Worm (Caenorhabditis elegans) whole organism, L4 larva: ENCODE measurements around the gene ubc-19.

Experiments used
- ZK546.5 ChIP-seq, 2 experiments: sonication (generic microtip); optimal IDR thresholded peaks; 2 replicates each; lab custom pipeline; 2017; ENCODE audit warnings: missing biosample characterization in 2 of 2, missing genetic modification characterization in 2 of 2
- ceh-32 ChIP-seq: sonication (generic microtip); optimal IDR thresholded peaks from 2 replicates; lab custom pipeline; 2016; ENCODE audit warnings: mild to moderate bottlenecking, missing genetic modification characterization, missing compliant biosample characterization; ENCODE audit not compliant: poor library complexity
- ceh-82 ChIP-seq: sonication (generic microtip); optimal IDR thresholded peaks from 2 replicates; lab custom pipeline; 2017; ENCODE audit warnings: missing biosample characterization, missing genetic modification characterization
- dmd-8 ChIP-seq: fragments of 200-800 bp; sonication (Bioruptor generic); IDR thresholded peaks from 2 replicates; pipeline ENCODE4 v1.3.6; 2022; ENCODE audit warnings: missing genetic modification characterization, missing compliant biosample characterization
- fos-1 ChIP-seq: fragments of 150-350 bp; optimal IDR thresholded peaks from 2 replicates; lab custom pipeline; 2014; ENCODE audit warnings: missing biosample characterization, missing genetic modification characterization
- nhr-11 ChIP-seq: fragments of 150-350 bp; optimal IDR thresholded peaks from 2 replicates; lab custom pipeline; 2014; ENCODE audit warnings: missing biosample characterization, missing genetic modification characterization
- skn-1 ChIP-seq: fragments of 150-350 bp; optimal IDR thresholded peaks from 2 replicates; lab custom pipeline; 2014; ENCODE audit warnings: missing biosample characterization, missing genetic modification characterization

DNA sequence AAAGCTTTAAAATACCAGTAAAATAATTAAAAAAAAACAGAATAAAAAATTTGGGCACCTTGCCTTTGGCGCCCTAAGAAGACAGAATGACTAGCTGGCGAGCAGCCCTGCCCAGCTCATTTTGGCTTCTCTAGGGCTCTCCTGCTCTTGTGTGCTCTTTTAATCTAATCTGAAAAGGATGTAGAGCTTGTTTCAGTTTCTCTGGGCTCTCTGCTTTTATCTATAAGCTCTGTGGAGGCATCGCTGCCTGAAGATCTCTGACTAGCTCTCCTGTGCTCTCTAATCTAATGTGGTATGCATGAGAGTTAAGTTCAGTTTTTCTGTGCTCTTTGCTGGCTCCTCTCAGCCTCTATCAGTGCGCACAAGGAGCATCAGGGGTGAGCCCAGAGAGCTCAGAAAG, 36.3 kb upstream of the ubc-19 start:
- TF ChIP-seq skn-1 (tag; lab: Kevin White, UChicago) (no peak), dmd-8 (no peak), ceh-82 (tag; lab: Kevin White, UChicago) (no peak), fos-1 (tag; lab: Kevin White, UChicago) (no peak), nhr-11 (tag; lab: Kevin White, UChicago) (no peak), ZK546.5 (tag; optimal IDR thresholded peaks at IDR 0.05; lab: Kevin White, UChicago) (no peak), ceh-32 (tag; lab: Kevin White, UChicago) (no peak)
